In the genomic region with DNA sequence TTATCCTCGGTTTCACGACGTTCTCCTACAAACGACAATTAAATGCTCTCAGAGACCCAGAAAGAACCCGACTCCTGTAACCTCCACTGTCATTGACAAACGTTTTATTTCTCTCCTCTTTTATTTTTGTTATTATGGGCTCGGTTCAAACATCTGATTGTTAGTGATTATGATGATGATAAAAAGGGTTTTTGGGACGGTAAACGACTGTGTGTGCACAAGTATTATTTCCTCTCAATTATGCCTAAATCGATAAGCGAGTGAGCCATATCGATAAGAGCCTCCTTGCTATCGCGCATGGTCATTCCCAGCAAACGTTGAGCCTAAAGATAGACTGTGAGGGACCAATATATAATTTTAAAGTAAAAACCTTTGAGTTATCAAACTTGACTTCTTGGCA, we compare ENCODE assay signal across 1 worm cellular context.
TF ChIP-seq lines count a peak whose summit lies in the region.

No protein-coding gene starts in this region.

TF ChIP-seq in whole organism, L4 larva, 104 proteins besides CTCF, POLR2A, EP300 and RAD21 (continued from another document):
- TF ChIP-seq daf-16 (GFP tag; optimal IDR thresholded peaks at IDR 0.05; lab: Kevin White, UChicago), result no peak
- peak; percentile 55 for TF ChIP-seq daf-16 (tag; optimal IDR thresholded peaks at IDR 0.05; lab: Kevin White, UChicago)
- no peak for TF ChIP-seq nhr-28 (tag; optimal IDR thresholded peaks at IDR 0.05; lab: Kevin White, UChicago)
- TF ChIP-seq T26A8.4 (GFP tag; IDR thresholded peaks at IDR 0.05; lab: Robert Waterston, UW), result no peak
- no peak for TF ChIP-seq lsy-2 (tag; optimal IDR thresholded peaks at IDR 0.05; lab: Kevin White, UChicago)
- TF ChIP-seq saeg-2 (GFP tag; IDR thresholded peaks at IDR 0.05; lab: Robert Waterston, UW), result no peak
- TF ChIP-seq php-3 (GFP tag; IDR thresholded peaks at IDR 0.05; lab: Robert Waterston, UW), result 0 out of 2 replicates have a peak, but pooled peaks have one; percentile 26
